Worm (Caenorhabditis elegans) whole organism, L4 larva: Measurements from ENCODE around the gene F42G2.2.

ENCODE experiments used
- F37D6.2 ChIP-seq: sonication (generic microtip); optimal IDR thresholded peaks from 2 replicates; lab custom pipeline; 2016; ENCODE audit warnings: mild to moderate bottlenecking, missing genetic modification characterization, missing compliant biosample characterization
- ceh-62 ChIP-seq: sonication (generic microtip); optimal IDR thresholded peaks from 2 replicates; lab custom pipeline; 2017; ENCODE audit warnings: missing biosample characterization, missing genetic modification characterization
- ceh-82 ChIP-seq: sonication (generic microtip); optimal IDR thresholded peaks from 2 replicates; lab custom pipeline; 2017; ENCODE audit warnings: missing biosample characterization, missing genetic modification characterization
- egl-27 ChIP-seq: sonication (generic microtip); optimal IDR thresholded peaks from 3 replicates; lab custom pipeline; 2017; ENCODE audit warnings: missing biosample characterization, missing genetic modification reagents, missing genetic modification characterization
- lin-39 ChIP-seq: fragments of 150-350 bp; optimal IDR thresholded peaks from 2 replicates; lab custom pipeline; 2014; ENCODE audit warnings: missing biosample characterization, missing genetic modification reagents, missing genetic modification characterization
- pha-4 ChIP-seq, 2 experiments: fragments of 150-350 bp in 1 of 2; fragments of 200-800 bp in 1 of 2; sonication (Bioruptor generic) in 1 of 2; IDR thresholded peaks in 1 of 2; optimal IDR thresholded peaks in 1 of 2; 2 replicates each; pipeline versions ENCODE4 v1.3.6 to Lab custom; 2014 to 2022; ENCODE audit warnings: missing genetic modification characterization in 2 of 2, missing genetic modification reagents in 2 of 2, missing biosample characterization in 1 of 2, missing compliant biosample characterization in 1 of 2
- spr-1 ChIP-seq: sonication (generic microtip); optimal IDR thresholded peaks from 2 replicates; lab custom pipeline; 2016; ENCODE audit warnings: mild to moderate bottlenecking, missing genetic modification characterization, missing compliant biosample characterization
- zag-1 ChIP-seq: fragments of 150-350 bp; optimal IDR thresholded peaks from 2 replicates; lab custom pipeline; 2014; ENCODE audit warnings: missing biosample characterization, missing genetic modification characterization
- ztf-11 ChIP-seq: fragments of 150-350 bp; optimal IDR thresholded peaks from 2 replicates; lab custom pipeline; 2014; ENCODE audit warnings: missing biosample characterization, missing genetic modification characterization

ce11 chrII:2390884-2391283, 31.1 kb upstream of the F42G2.2 start, which contains the start of gene F16G10.10:
- TF ChIP-seq ceh-62, result no peak
- TF ChIP-seq egl-27 (tag; lab: Kevin White, UChicago), result no peak
- no peak for TF ChIP-seq pha-4 (GFP tag; IDR thresholded peaks at IDR 0.05; lab: Robert Waterston, UW)
- no peak for TF ChIP-seq pha-4 (tag; optimal IDR thresholded peaks at IDR 0.05; lab: Kevin White, UChicago)
- no peak for TF ChIP-seq lin-39 (tag; lab: Kevin White, UChicago)
- TF ChIP-seq zag-1 (tag; lab: Kevin White, UChicago), result no peak
- TF ChIP-seq spr-1 (tag; lab: Kevin White, UChicago), result no peak
- TF ChIP-seq ztf-11 (tag; lab: Kevin White, UChicago), result no peak
- TF ChIP-seq F37D6.2 (tag; lab: Kevin White, UChicago), result no peak
- TF ChIP-seq ceh-82 (tag; lab: Kevin White, UChicago), result no peak
